Fruit fly (Drosophila melanogaster): ENCODE data around the gene ppk5.

The ppk5 gene

dm6 chr3L:21534360-21534759 lies at the start of gene ppk5:
ppk5 (plus strand) TSS chr3L:21534660.
- TF ChIP-seq Rel (GFP tag; optimal IDR thresholded peaks at IDR 0.05): no peak
- TF ChIP-seq Rel (tag; optimal IDR thresholded peaks at IDR 0.05): no peak
- no peak for TF ChIP-seq Hr83 (GFP tag; optimal IDR thresholded peaks at IDR 0.05; ENCODE audit: poor library complexity, severe bottlenecking)
- TF ChIP-seq fru (GFP tag; optimal IDR thresholded peaks at IDR 0.05): no peak
- no peak for TF ChIP-seq dmrt93B (GFP tag; optimal IDR thresholded peaks at IDR 0.05)
- TF ChIP-seq jim (GFP tag; optimal IDR thresholded peaks at IDR 0.05): no peak

- TF ChIP-seq CG32264 (GFP tag; optimal IDR thresholded peaks at IDR 0.05) (no peak), Jra (GFP tag; optimal IDR thresholded peaks at IDR 0.05) (no peak), dsf (GFP tag; optimal IDR thresholded peaks at IDR 0.05; ENCODE audit: borderline replicate concordance) (no peak), CrebA (GFP tag; optimal IDR thresholded peaks at IDR 0.05; ENCODE audit: borderline replicate concordance) (no peak), dmrt93B (GFP tag; optimal IDR thresholded peaks at IDR 0.05) (no peak), rgr (GFP tag; optimal IDR thresholded peaks at IDR 0.05) (no peak), pan (optimal IDR thresholded peaks at IDR 0.05) (no peak), foxo (GFP tag; optimal IDR thresholded peaks at IDR 0.05) (no peak), OdsH (GFP tag; optimal IDR thresholded peaks at IDR 0.05) (no peak), jim (GFP tag; optimal IDR thresholded peaks at IDR 0.05) (no peak), Rel (GFP tag; optimal IDR thresholded peaks at IDR 0.05) (no peak), Rel (tag; optimal IDR thresholded peaks at IDR 0.05) (no peak)
These were observed 44.0 kb upstream of the ppk5 start, which contains the start of gene Neu2 for dm6 chr3L:21490486-21490885. Neu2 (minus strand) TSS chr3L:21490586.

DNA sequence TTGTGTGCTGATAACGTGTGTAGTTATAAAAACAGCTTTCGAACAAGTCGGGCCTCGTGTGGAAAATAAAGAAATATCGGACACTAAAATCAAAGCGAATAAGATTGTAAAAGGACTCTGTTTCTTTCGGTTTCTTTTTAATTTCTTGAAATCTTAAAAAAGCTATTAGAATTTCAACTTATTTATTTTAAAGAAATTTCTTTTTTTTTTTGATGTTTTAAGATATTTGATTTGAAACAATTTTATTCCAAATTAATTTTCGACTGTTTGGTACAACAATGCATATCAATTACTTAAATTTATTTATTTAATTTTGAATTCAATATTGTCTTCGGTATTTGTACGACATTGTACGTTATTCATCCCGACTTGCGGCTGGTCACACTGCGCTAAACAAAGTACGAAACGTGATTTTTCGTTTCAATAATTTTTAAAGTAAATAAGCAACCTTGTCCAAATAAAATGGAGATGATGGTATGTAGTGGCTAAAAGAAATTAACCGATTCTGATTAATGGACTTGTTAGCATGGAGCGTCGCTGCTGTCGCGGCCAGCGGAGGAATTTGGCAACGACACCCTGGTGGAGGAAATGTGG lies 41.6 kb upstream of the ppk5 start, which contains the start of the genes CG7202 and CG7519:
Gene CG7202 (minus strand): TSS at position 51 of the 594 bp plus-strand sequence.
Gene CG7519 (plus strand): TSS at position 361 of the 594 bp plus-strand sequence.
- TF ChIP-seq Vsx2 (GFP tag; optimal IDR thresholded peaks at IDR 0.05; ENCODE audit: partially characterized antibody): peak; percentile 11
- no peak for TF ChIP-seq usp (GFP tag; optimal IDR thresholded peaks at IDR 0.05)

- TF ChIP-seq Mio (GFP tag; optimal IDR thresholded peaks at IDR 0.05): no peak
- no peak for TF ChIP-seq rgr (GFP tag; optimal IDR thresholded peaks at IDR 0.05)
- TF ChIP-seq woc (GFP tag; optimal IDR thresholded peaks at IDR 0.05): no peak
- no peak for TF ChIP-seq Hr83 (GFP tag; optimal IDR thresholded peaks at IDR 0.05; ENCODE audit: poor library complexity, severe bottlenecking)
- TF ChIP-seq CrebA (GFP tag; optimal IDR thresholded peaks at IDR 0.05; ENCODE audit: borderline replicate concordance): no peak
- TF ChIP-seq fru (GFP tag; optimal IDR thresholded peaks at IDR 0.05): no peak
- TF ChIP-seq ey (GFP tag; optimal IDR thresholded peaks at IDR 0.05): no peak
- TF ChIP-seq sage (GFP tag; optimal IDR thresholded peaks at IDR 0.05): no peak
- TF ChIP-seq tai (GFP tag; optimal IDR thresholded peaks at IDR 0.05): no peak
These were observed 38.0 kb upstream of the ppk5 start for dm6 chr3L:21496502-21496864.

dm6 chr3L:21496865-21497634 lies 37.4 kb upstream of the ppk5 start, which contains the start of gene Hr78:
Hr78 (minus strand) TSS chr3L:21497494.
- TF ChIP-seq rgr (GFP tag; optimal IDR thresholded peaks at IDR 0.05) (peak; percentile 74), sv (GFP tag; optimal IDR thresholded peaks at IDR 0.05) (no peak), dsf (GFP tag; optimal IDR thresholded peaks at IDR 0.05; ENCODE audit: borderline replicate concordance) (peak; percentile 6), usp (GFP tag; optimal IDR thresholded peaks at IDR 0.05) (no peak), lola (GFP tag; optimal IDR thresholded peaks at IDR 0.05) (no peak), sage (GFP tag; optimal IDR thresholded peaks at IDR 0.05) (peak; percentile 79), GATAd (GFP tag; optimal IDR thresholded peaks at IDR 0.05) (no peak), Jra (GFP tag; optimal IDR thresholded peaks at IDR 0.05) (peak; percentile 19), HLH106 (tag; optimal IDR thresholded peaks at IDR 0.05) (peak; percentile 78), foxo (GFP tag; optimal IDR thresholded peaks at IDR 0.05) (peak in 1 of 2 experiments; percentile 76), brk (GFP tag; optimal IDR thresholded peaks at IDR 0.05) (peak; percentile 46), Mio (GFP tag; optimal IDR thresholded peaks at IDR 0.05) (no peak), Dfd (GFP tag; optimal IDR thresholded peaks at IDR 0.05) (no peak), Hnf4 (GFP tag; optimal IDR thresholded peaks at IDR 0.05) (peak; percentile 3), fru (GFP tag; optimal IDR thresholded peaks at IDR 0.05) (peak; percentile 64), Sp1 (GFP tag; optimal IDR thresholded peaks at IDR 0.05) (peak; percentile 74), Rel (GFP tag; optimal IDR thresholded peaks at IDR 0.05) (peak; percentile 5), Rel (tag; optimal IDR thresholded peaks at IDR 0.05) (peak; percentile 14), Myc (optimal IDR thresholded peaks at IDR 0.05) (no peak), CrebA (GFP tag; optimal IDR thresholded peaks at IDR 0.05; ENCODE audit: borderline replicate concordance) (no peak), tai (GFP tag; optimal IDR thresholded peaks at IDR 0.05) (no peak), Hr83 (GFP tag; optimal IDR thresholded peaks at IDR 0.05; ENCODE audit: poor library complexity, severe bottlenecking) (peak; percentile 84), jim (GFP tag; optimal IDR thresholded peaks at IDR 0.05) (no peak), CG9705 (GFP tag; optimal IDR thresholded peaks at IDR 0.05) (no peak), pan (optimal IDR thresholded peaks at IDR 0.05) (no peak), dmrt93B (GFP tag; optimal IDR thresholded peaks at IDR 0.05) (peak; percentile 63), ey (GFP tag; optimal IDR thresholded peaks at IDR 0.05) (peak; percentile 47), Vsx2 (GFP tag; optimal IDR thresholded peaks at IDR 0.05; ENCODE audit: partially characterized antibody) (no peak), h (GFP tag; optimal IDR thresholded peaks at IDR 0.05) (peak; percentile 40), Abd-B (GFP tag; optimal IDR thresholded peaks at IDR 0.05) (no peak), psq (GFP tag; optimal IDR thresholded peaks at IDR 0.05) (peak; percentile 77), CG32264 (GFP tag; optimal IDR thresholded peaks at IDR 0.05) (peak; percentile 15), N (GFP tag; optimal IDR thresholded peaks at IDR 0.05) (no peak), woc (GFP tag; optimal IDR thresholded peaks at IDR 0.05) (peak; percentile 42), br (GFP tag; optimal IDR thresholded peaks at IDR 0.05) (peak; percentile 34)

Measured in whole organism, wandering third instar larva.